Fruit fly (Drosophila melanogaster): ENCODE measurements around the gene sn.

DNA sequence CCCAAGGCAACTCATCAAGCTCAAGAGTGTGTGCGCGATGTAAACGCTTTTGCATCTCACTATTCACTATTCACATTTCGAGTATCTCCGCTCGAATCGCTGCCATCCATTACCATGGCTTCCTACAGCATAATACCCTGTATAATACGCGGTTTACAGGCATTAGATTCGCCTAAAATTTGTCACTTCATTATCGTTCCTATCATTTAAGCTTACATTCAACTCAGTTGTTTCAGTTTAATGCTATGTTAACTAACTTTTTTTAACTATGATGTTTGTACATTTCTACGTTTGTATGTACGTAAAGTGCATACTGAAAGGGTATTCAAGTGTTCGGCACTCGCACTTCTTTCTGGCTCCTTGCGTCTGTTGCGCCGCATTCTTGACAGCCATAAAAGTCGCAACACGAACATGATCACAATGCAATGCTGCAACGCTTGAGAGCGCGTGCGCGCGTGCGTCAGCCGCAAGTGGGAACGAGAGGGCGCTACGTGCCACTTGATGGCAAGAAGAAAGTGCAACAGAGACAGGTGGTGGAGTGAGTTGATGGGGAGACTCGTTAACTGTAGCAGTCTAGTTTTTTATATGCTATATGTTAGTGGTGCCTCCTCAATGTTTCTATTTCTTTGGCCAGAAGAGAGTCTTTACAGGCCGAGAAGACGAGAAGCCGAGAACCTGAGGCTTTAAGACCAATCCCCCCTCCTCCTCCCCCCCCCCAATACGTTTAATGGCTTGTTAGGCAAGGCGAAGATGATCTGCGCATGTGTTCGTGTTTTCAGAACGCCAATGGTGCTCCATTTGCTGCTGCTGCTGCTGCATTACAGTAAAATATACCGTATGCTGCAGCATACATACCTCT is 13.4 kb downstream of the sn start:
- TF ChIP-seq rn (GFP tag; IDR thresholded peaks at IDR 0.05) = no peak
- no peak for TF ChIP-seq CG12605 (GFP tag; IDR thresholded peaks at IDR 0.05)
- TF ChIP-seq Pif1B (GFP tag; optimal IDR thresholded peaks at IDR 0.05) = no peak
- TF ChIP-seq Ets98B (GFP tag; IDR thresholded peaks at IDR 0.05) = no peak
- peak; percentile 14 for TF ChIP-seq CG8301 (tag; optimal IDR thresholded peaks at IDR 0.05)
- TF ChIP-seq Snoo (tag; optimal IDR thresholded peaks at IDR 0.05) = no peak
- TF ChIP-seq CG13204 (GFP tag; optimal IDR thresholded peaks at IDR 0.05) = peak; percentile 45
- no peak for TF ChIP-seq fd96Ca (GFP tag; IDR thresholded peaks at IDR 0.05)
- TF ChIP-seq EcR (GFP tag; optimal IDR thresholded peaks at IDR 0.05) = no peak
- peak; percentile 1 for TF ChIP-seq Pif1A (GFP tag; optimal IDR thresholded peaks at IDR 0.05)
- no peak for TF ChIP-seq D1 (tag; optimal IDR thresholded peaks at IDR 0.05)
- TF ChIP-seq CG4496 (GFP tag; IDR thresholded peaks at IDR 0.05) = peak; percentile 19; the same call in 1 of the 3 replicates

All from whole organism, pupa.